Worm (Caenorhabditis elegans) whole organism, L1 larva: Measurements from ENCODE around the gene hpo-8.

Source experiments
- C04F5.9 ChIP-seq: sonication (generic microtip); optimal IDR thresholded peaks from 2 replicates; lab custom pipeline; 2016; ENCODE audit warnings: missing genetic modification characterization, missing compliant biosample characterization
- C16A3.4 ChIP-seq: fragments of 150-350 bp; optimal IDR thresholded peaks from 2 replicates; lab custom pipeline; 2014; ENCODE audit warnings: missing biosample characterization, missing genetic modification characterization
- aly-2 ChIP-seq: fragments of 150-350 bp; optimal IDR thresholded peaks from 2 replicates; lab custom pipeline; 2014; ENCODE audit warnings: missing biosample characterization, missing genetic modification characterization
- blmp-1 ChIP-seq: fragments of 150-350 bp; optimal IDR thresholded peaks from 2 replicates; lab custom pipeline; 2014; ENCODE audit warnings: missing biosample characterization, missing genetic modification characterization
- ceh-63 ChIP-seq: fragments of 200-800 bp; sonication (Bioruptor generic); optimal IDR thresholded peaks from 2 replicates; lab custom pipeline; 2018; ENCODE audit warnings: mild to moderate bottlenecking, missing genetic modification characterization, missing compliant biosample characterization
- ceh-82 ChIP-seq, 3 experiments: fragments of 150-350 bp in 1 of 3; sonication (generic microtip) in 2 of 3; optimal IDR thresholded peaks; 2 replicates each; lab custom pipeline; 2014 to 2017; ENCODE audit warnings: missing biosample characterization in 3 of 3, missing genetic modification characterization in 3 of 3
- ceh-88 ChIP-seq: fragments of 200-800 bp; sonication (Bioruptor generic); IDR thresholded peaks from 2 replicates; pipeline ENCODE4 v1.3.6; 2022; ENCODE audit warnings: missing genetic modification characterization, missing compliant biosample characterization
- dpl-1 ChIP-seq, 3 experiments: fragments of 150-350 bp in 2 of 3; sonication (generic microtip) in 1 of 3; optimal IDR thresholded peaks; 2 replicates each; lab custom pipeline; 2014 to 2017; ENCODE audit warnings: missing biosample characterization in 3 of 3, missing genetic modification characterization in 3 of 3, missing genetic modification reagents in 3 of 3
- dsc-1 ChIP-seq: sonication (generic microtip); optimal IDR thresholded peaks from 2 replicates; lab custom pipeline; 2016; ENCODE audit warnings: mild to moderate bottlenecking, missing genetic modification characterization, missing compliant biosample characterization
- efl-1 ChIP-seq, 4 experiments: fragments of 150-350 bp; optimal IDR thresholded peaks in 3 of 4; peaks in 1 of 4; 1 replicate in 1 of 4; 2 replicates in 3 of 4; lab custom pipeline; 2014; ENCODE audit warnings: missing biosample characterization in 2 of 4, missing genetic modification characterization in 2 of 4, missing genetic modification reagents in 2 of 4
- efl-3 ChIP-seq: fragments of 200-800 bp; sonication (Bioruptor generic); optimal IDR thresholded peaks from 2 replicates; lab custom pipeline; 2018; ENCODE audit warnings: mild to moderate bottlenecking, missing genetic modification characterization, missing compliant biosample characterization
- egl-27 ChIP-seq, 2 experiments: fragments of 150-350 bp in 1 of 2; sonication (generic microtip); optimal IDR thresholded peaks; 3 replicates each; lab custom pipeline; 2017 to 2018; ENCODE audit warnings: missing biosample characterization in 2 of 2, missing genetic modification characterization in 2 of 2, missing genetic modification reagents in 2 of 2
- elt-2 ChIP-seq: sonication (generic microtip); optimal IDR thresholded peaks from 2 replicates; lab custom pipeline; 2016; ENCODE audit warnings: missing genetic modification characterization, mild to moderate bottlenecking, inconsistent platforms, missing compliant biosample characterization, missing genetic modification reagents
- ets-5 ChIP-seq: fragments of 200-800 bp; sonication (Bioruptor generic); IDR thresholded peaks from 2 replicates; pipeline ENCODE4 v1.3.6; 2022; ENCODE audit warnings: missing genetic modification characterization, missing compliant biosample characterization
- fkh-4 ChIP-seq: sonication (generic microtip); optimal IDR thresholded peaks from 2 replicates; lab custom pipeline; 2016; ENCODE audit warnings: missing compliant biosample characterization, missing genetic modification characterization, borderline replicate concordance
- fkh-8 ChIP-seq: sonication (generic microtip); optimal IDR thresholded peaks from 2 replicates; lab custom pipeline; 2016; ENCODE audit warnings: mild to moderate bottlenecking, missing genetic modification characterization, missing compliant biosample characterization
- fos-1 ChIP-seq: fragments of 150-350 bp; optimal IDR thresholded peaks from 2 replicates; lab custom pipeline; 2014; ENCODE audit warnings: missing biosample characterization, missing genetic modification characterization
- grh-1 ChIP-seq: fragments of 200-800 bp; sonication (Bioruptor generic); IDR thresholded peaks from 2 replicates; pipeline ENCODE4 v1.3.6; 2022; ENCODE audit warnings: missing genetic modification reagents, missing genetic modification characterization, missing compliant biosample characterization
- hlh-17 ChIP-seq: fragments of 200-800 bp; sonication (Bioruptor generic); optimal IDR thresholded peaks from 2 replicates; lab custom pipeline; 2018; ENCODE audit warnings: missing genetic modification characterization, mild to moderate bottlenecking, missing compliant biosample characterization, moderate library complexity, borderline replicate concordance
- hlh-4 ChIP-seq: sonication (generic microtip); optimal IDR thresholded peaks from 2 replicates; lab custom pipeline; 2016; ENCODE audit warnings: mild to moderate bottlenecking, missing genetic modification characterization, missing compliant biosample characterization
- irx-1 ChIP-seq: sonication (generic microtip); optimal IDR thresholded peaks from 2 replicates; lab custom pipeline; 2016; ENCODE audit warnings: missing genetic modification characterization, missing compliant biosample characterization
- isw-1 ChIP-seq: fragments of 200-800 bp; sonication (Bioruptor generic); IDR thresholded peaks from 2 replicates; pipeline ENCODE4 v1.3.6; 2022; ENCODE audit warnings: missing genetic modification characterization, missing compliant biosample characterization
- lin-13 ChIP-seq: fragments of 150-350 bp; optimal IDR thresholded peaks from 2 replicates; lab custom pipeline; 2014; ENCODE audit warnings: missing biosample characterization, missing genetic modification reagents, missing genetic modification characterization
- lin-35 ChIP-seq, 2 experiments: fragments of 150-350 bp; optimal IDR thresholded peaks; 2 replicates each; lab custom pipeline; 2014; ENCODE audit warnings: missing biosample characterization in 2 of 2, missing genetic modification characterization in 2 of 2, missing genetic modification reagents in 2 of 2
- lin-39 ChIP-seq: fragments of 150-350 bp; optimal IDR thresholded peaks from 2 replicates; lab custom pipeline; 2014; ENCODE audit warnings: missing biosample characterization, missing genetic modification reagents, missing genetic modification characterization
- lir-3 ChIP-seq: sonication (generic microtip); optimal IDR thresholded peaks from 2 replicates; lab custom pipeline; 2016; ENCODE audit warnings: mild to moderate bottlenecking, missing genetic modification characterization, moderate library complexity, missing compliant biosample characterization; ENCODE audit not compliant: poor library complexity
- lsy-2 ChIP-seq, 2 experiments: fragments of 150-350 bp; optimal IDR thresholded peaks; 2 replicates each; lab custom pipeline; 2014; ENCODE audit warnings: missing biosample characterization in 2 of 2, missing genetic modification characterization in 2 of 2
- mdl-1 ChIP-seq, 2 experiments: fragments of 150-350 bp; optimal IDR thresholded peaks; 2 replicates each; lab custom pipeline; 2014 to 2017; ENCODE audit warnings: missing biosample characterization in 2 of 2, missing genetic modification characterization in 2 of 2, inconsistent platforms in 1 of 2
- nhr-11 ChIP-seq: fragments of 150-350 bp; optimal IDR thresholded peaks from 2 replicates; lab custom pipeline; 2014; ENCODE audit warnings: missing biosample characterization, missing genetic modification characterization
- nhr-12 ChIP-seq: sonication (generic microtip); optimal IDR thresholded peaks from 2 replicates; lab custom pipeline; 2017; ENCODE audit warnings: missing biosample characterization, missing genetic modification characterization
- nhr-19 ChIP-seq: fragments of 200-800 bp; sonication (Bioruptor generic); conservative IDR thresholded peaks from 2 replicates; pipeline ENCODE4 v1.3.6; 2022; ENCODE audit warnings: missing genetic modification characterization, missing compliant biosample characterization
- nhr-20 ChIP-seq: sonication (generic microtip); optimal IDR thresholded peaks from 2 replicates; lab custom pipeline; 2016; ENCODE audit warnings: mild to moderate bottlenecking, missing genetic modification characterization, missing compliant biosample characterization
- nhr-28 ChIP-seq: fragments of 150-350 bp; optimal IDR thresholded peaks from 2 replicates; lab custom pipeline; 2014; ENCODE audit warnings: missing biosample characterization, missing genetic modification characterization
- nhr-71 ChIP-seq: sonication (generic microtip); optimal IDR thresholded peaks from 2 replicates; lab custom pipeline; 2016; ENCODE audit warnings: mild to moderate bottlenecking, missing genetic modification characterization, moderate library complexity, missing compliant biosample characterization
- nhr-76 ChIP-seq: sonication (generic microtip); optimal IDR thresholded peaks from 2 replicates; lab custom pipeline; 2017; ENCODE audit warnings: missing biosample characterization, missing genetic modification characterization
- nhr-77 ChIP-seq: fragments of 150-350 bp; optimal IDR thresholded peaks from 2 replicates; lab custom pipeline; 2014; ENCODE audit warnings: missing biosample characterization, missing genetic modification characterization
- pag-3 ChIP-seq: sonication (generic microtip); optimal IDR thresholded peaks from 2 replicates; lab custom pipeline; 2017; ENCODE audit warnings: missing genetic modification characterization, mild to moderate bottlenecking, missing compliant biosample characterization, antibody characterized with exemption, borderline replicate concordance; ENCODE audit not compliant: insufficient read depth
- pax-3 ChIP-seq: fragments of 200-800 bp; sonication (Bioruptor generic); optimal IDR thresholded peaks from 2 replicates; lab custom pipeline; 2018; ENCODE audit warnings: mild to moderate bottlenecking, missing genetic modification characterization, moderate library complexity, missing compliant biosample characterization
- pqm-1 ChIP-seq: sonication (generic microtip); optimal IDR thresholded peaks from 3 replicates; lab custom pipeline; 2017; ENCODE audit warnings: missing biosample characterization, missing genetic modification characterization
- skn-1 ChIP-seq: fragments of 150-350 bp; optimal IDR thresholded peaks from 2 replicates; lab custom pipeline; 2014; ENCODE audit warnings: missing biosample characterization, missing genetic modification characterization
- snu-23 ChIP-seq: sonication (generic microtip); optimal IDR thresholded peaks from 2 replicates; lab custom pipeline; 2016; ENCODE audit warnings: missing genetic modification characterization, missing compliant biosample characterization
- sox-4 ChIP-seq: sonication (generic microtip); optimal IDR thresholded peaks from 2 replicates; lab custom pipeline; 2016; ENCODE audit warnings: missing genetic modification characterization, missing compliant biosample characterization
- sptf-1 ChIP-seq: fragments of 150-350 bp; optimal IDR thresholded peaks from 2 replicates; lab custom pipeline; 2014; ENCODE audit warnings: missing biosample characterization, missing genetic modification characterization
- sup-37 ChIP-seq: fragments of 200-800 bp; sonication (Bioruptor generic); optimal IDR thresholded peaks from 2 replicates; lab custom pipeline; 2018; ENCODE audit warnings: mild to moderate bottlenecking, missing genetic modification characterization, missing compliant biosample characterization
- swsn-7 ChIP-seq: sonication (generic microtip); optimal IDR thresholded peaks from 2 replicates; lab custom pipeline; 2016; ENCODE audit warnings: missing genetic modification characterization, missing compliant biosample characterization
- tbx-2 ChIP-seq: sonication (generic microtip); optimal IDR thresholded peaks from 2 replicates; lab custom pipeline; 2016; ENCODE audit warnings: missing genetic modification characterization, missing compliant biosample characterization
- unc-130 ChIP-seq: fragments of 150-350 bp; optimal IDR thresholded peaks from 2 replicates; lab custom pipeline; 2017; ENCODE audit warnings: missing biosample characterization, missing genetic modification characterization, inconsistent platforms
- vab-15 ChIP-seq: sonication (generic microtip); optimal IDR thresholded peaks from 2 replicates; lab custom pipeline; 2017; ENCODE audit warnings: missing genotype, mild to moderate bottlenecking, missing genetic modification characterization, missing compliant biosample characterization
- xbp-1 ChIP-seq: sonication (generic microtip); optimal IDR thresholded peaks from 2 replicates; lab custom pipeline; 2016; ENCODE audit warnings: missing genetic modification characterization, missing compliant biosample characterization
- zag-1 ChIP-seq: fragments of 150-350 bp; optimal IDR thresholded peaks from 2 replicates; lab custom pipeline; 2014; ENCODE audit warnings: missing biosample characterization, missing genetic modification characterization
- ztf-11 ChIP-seq, 2 experiments: sonication (generic microtip); optimal IDR thresholded peaks; 2 replicates each; lab custom pipeline; 2016 to 2017; ENCODE audit warnings: missing genetic modification characterization in 2 of 2, missing biosample characterization in 1 of 2, missing compliant biosample characterization in 1 of 2

hpo-8 gene

DNA sequence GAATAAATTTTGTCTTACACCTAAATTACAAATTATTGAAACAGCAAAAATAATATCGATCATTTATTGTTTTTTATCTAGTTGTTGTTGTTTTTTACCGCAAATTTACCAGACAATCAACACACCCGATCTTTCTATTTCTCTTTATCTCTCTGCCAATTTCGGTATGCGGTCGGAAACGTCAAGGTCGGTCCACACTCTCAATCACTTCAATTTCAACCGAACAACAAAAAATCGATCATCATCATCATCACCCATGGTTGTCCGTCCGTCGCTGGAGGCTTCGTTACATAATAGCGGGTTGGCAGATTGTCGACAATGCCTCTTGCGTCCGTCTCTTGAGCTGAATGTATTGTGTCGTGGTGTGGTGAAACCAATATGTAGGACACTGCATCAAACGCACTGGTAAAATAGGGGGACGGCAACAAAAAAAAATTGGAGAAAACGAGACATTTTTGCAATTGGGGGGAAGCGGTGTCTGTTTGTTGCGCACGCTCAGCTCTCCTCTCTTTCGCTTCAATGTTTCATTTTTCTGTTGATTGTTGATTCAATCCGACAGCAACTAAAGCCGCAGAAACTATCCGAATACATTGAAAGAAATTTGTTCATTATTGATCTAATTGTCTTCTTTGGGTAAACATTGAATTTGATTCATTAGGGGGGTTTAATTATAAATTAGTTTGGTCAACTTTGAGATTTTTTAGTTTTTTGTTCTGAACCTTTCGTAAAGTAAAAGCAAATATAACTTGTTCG is 37.9 kb downstream of the hpo-8 start:
- no peak for TF ChIP-seq fkh-8
- TF ChIP-seq ceh-63 (GFP tag; lab: Kevin White, UChicago), result no peak
- TF ChIP-seq pax-3, result no peak
- TF ChIP-seq fos-1 (tag; lab: Kevin White, UChicago), result no peak
- no peak for TF ChIP-seq aly-2
- TF ChIP-seq nhr-28 (tag; lab: Kevin White, UChicago), result no peak
- TF ChIP-seq pag-3, result no peak
- TF ChIP-seq xbp-1 (tag; lab: Kevin White, UChicago), result no peak
- TF ChIP-seq zag-1 (tag; lab: Kevin White, UChicago), result no peak
- TF ChIP-seq sptf-1 (tag; lab: Kevin White, UChicago), result no peak
- TF ChIP-seq efl-1 (optimal IDR thresholded peaks at IDR 0.05; lab: Kevin White, UChicago), result no peak
- TF ChIP-seq efl-1 (GFP tag; optimal IDR thresholded peaks at IDR 0.05 in 1 of 2; lab: Kevin White, UChicago), result no peak
- TF ChIP-seq nhr-19 (GFP tag; lab: Robert Waterston, UW), result no peak
- no peak for TF ChIP-seq ceh-82 (tag; optimal IDR thresholded peaks at IDR 0.05; lab: Kevin White, UChicago)
- TF ChIP-seq nhr-77 (tag; lab: Kevin White, UChicago), result no peak
- TF ChIP-seq sox-4, result no peak
- no peak for TF ChIP-seq dpl-1 (GFP tag; optimal IDR thresholded peaks at IDR 0.05; lab: Kevin White, UChicago)
- no peak for TF ChIP-seq ztf-11 (tag; optimal IDR thresholded peaks at IDR 0.05; lab: Kevin White, UChicago)
- TF ChIP-seq lin-13 (GFP tag; lab: Kevin White, UChicago), result no peak
- TF ChIP-seq lsy-2 (tag; optimal IDR thresholded peaks at IDR 0.05; lab: Kevin White, UChicago), result no peak
- no peak for TF ChIP-seq elt-2 (tag; lab: Kevin White, UChicago)
- no peak for TF ChIP-seq hlh-4
- TF ChIP-seq snu-23 (GFP tag; lab: Kevin White, UChicago), result peak; percentile 14
- TF ChIP-seq nhr-11 (tag; lab: Kevin White, UChicago), result no peak
- peak; percentile 4 for TF ChIP-seq nhr-71 (tag; lab: Kevin White, UChicago)
- TF ChIP-seq skn-1 (tag; lab: Kevin White, UChicago), result no peak
- no peak for TF ChIP-seq irx-1 (tag; lab: Kevin White, UChicago)
- TF ChIP-seq pqm-1 (tag; lab: Kevin White, UChicago), result no peak
- TF ChIP-seq fkh-4, result no peak
- no peak for TF ChIP-seq lin-39 (tag; lab: Kevin White, UChicago)
- no peak for TF ChIP-seq efl-3 (GFP tag; lab: Kevin White, UChicago)
- no peak for TF ChIP-seq unc-130 (tag; lab: Kevin White, UChicago)
- no peak for TF ChIP-seq lir-3
- no peak for TF ChIP-seq hlh-17 (GFP tag; lab: Kevin White, UChicago)
- no peak for TF ChIP-seq C16A3.4 (tag; lab: Kevin White, UChicago)
- TF ChIP-seq nhr-20 (tag; lab: Kevin White, UChicago), result peak; percentile 35
- TF ChIP-seq egl-27 (tag; optimal IDR thresholded peaks at IDR 0.05; lab: Kevin White, UChicago), result no peak
- peak; percentile 18 for TF ChIP-seq tbx-2 (tag; lab: Kevin White, UChicago)
- TF ChIP-seq lin-35 (GFP tag; optimal IDR thresholded peaks at IDR 0.05; lab: Kevin White, UChicago), result peak in 1 of 2 experiments; percentile 3
- no peak for TF ChIP-seq C04F5.9 (tag; lab: Kevin White, UChicago)
- no peak for TF ChIP-seq isw-1
- TF ChIP-seq dsc-1, result no peak
- TF ChIP-seq vab-15, result no peak
- TF ChIP-seq ceh-88 (GFP tag; lab: Robert Waterston, UW), result no peak
- TF ChIP-seq blmp-1 (tag; lab: Kevin White, UChicago), result peak; percentile 71
- no peak for TF ChIP-seq swsn-7
- TF ChIP-seq grh-1 (GFP tag; lab: Robert Waterston, UW), result no peak
- no peak for TF ChIP-seq ets-5
- TF ChIP-seq nhr-12 (tag; lab: Kevin White, UChicago), result no peak
- no peak for TF ChIP-seq nhr-76 (tag; lab: Kevin White, UChicago)
- no peak for TF ChIP-seq sup-37 (GFP tag; lab: Kevin White, UChicago)
- TF ChIP-seq mdl-1 (tag; optimal IDR thresholded peaks at IDR 0.05; lab: Kevin White, UChicago), result no peak
